Worm (Caenorhabditis elegans) whole organism, L1 larva: ENCODE data around the gene F38A5.6.

Source experiments
- egl-27 ChIP-seq, 2 experiments: fragments of 150-350 bp in 1 of 2; sonication (generic microtip); optimal IDR thresholded peaks; 3 replicates each; lab custom pipeline; 2017 to 2018; ENCODE audit warnings: missing biosample characterization in 2 of 2, missing genetic modification characterization in 2 of 2, missing genetic modification reagents in 2 of 2
- jun-1 ChIP-seq: fragments of 150-350 bp; optimal IDR thresholded peaks from 2 replicates; lab custom pipeline; 2014; ENCODE audit warnings: missing biosample characterization, missing genetic modification reagents, missing genetic modification characterization

- TF ChIP-seq egl-27 (tag; optimal IDR thresholded peaks at IDR 0.05; lab: Kevin White, UChicago) (no peak), jun-1 (tag; lab: Kevin White, UChicago) (no peak)
These were observed 8.7 kb upstream of the F38A5.6 start, which contains the start of gene nstp-2 for ce11 chrIV:6605863-6606262.
